Fruit fly (Drosophila melanogaster) whole organism, adult: ENCODE results near the gene SH3PX1.
A peak's percentile ranks its signal among the peaks of the same experiment; 100 is the strongest.

Source experiments
- Clk ChIP-seq: fragments of 200-800 bp; sonication (Bioruptor generic); optimal IDR thresholded peaks from 2 replicates; lab custom pipeline; 2017; ENCODE audit warnings: missing biosample characterization, missing genetic modification characterization
- cic ChIP-seq: fragments of 200-800 bp; sonication (Bioruptor generic); optimal IDR thresholded peaks from 2 replicates; lab custom pipeline; 2017; ENCODE audit warnings: missing biosample characterization, mild to moderate bottlenecking, missing genetic modification characterization, moderate library complexity

SH3PX1 gene

dm6 chr3L:9671372-9671771 lies 42.3 kb downstream of the SH3PX1 start:
- TF ChIP-seq cic (GFP tag; lab: Kevin White, UChicago), result peak; percentile 60
- no peak for TF ChIP-seq Clk (GFP tag; lab: Kevin White, UChicago)
